Fruit fly (Drosophila melanogaster) whole organism, embryonic: ENCODE results near the gene BCAS2.
A peak's percentile ranks its signal among the peaks of the same experiment; 100 is the strongest.

Experiments used
- BEAF-32 ChIP-seq: fragments of 200-800 bp; sonication (Bioruptor generic); optimal IDR thresholded peaks from 3 replicates; lab custom pipeline; 2017; ENCODE audit warnings: missing biosample characterization, missing genetic modification characterization, mild to moderate bottlenecking, moderate library complexity, missing genetic modification reagents
- Bgb ChIP-seq: fragments of 200-800 bp; sonication (Bioruptor generic); IDR thresholded peaks from 2 replicates; pipeline ENCODE4 v1.3.6; 2022; ENCODE audit warnings: missing biosample characterization, missing genetic modification characterization; ENCODE audit not compliant: partially characterized antibody
- C15 ChIP-seq: fragments of 200-800 bp; sonication (Bioruptor generic); IDR thresholded peaks from 3 replicates; pipeline ENCODE4 v1.3.6; 2022; ENCODE audit warnings: missing biosample characterization, missing genetic modification characterization
- CG10462 ChIP-seq: fragments of 200-800 bp; sonication (Bioruptor generic); optimal IDR thresholded peaks from 2 replicates; lab custom pipeline; 2016; ENCODE audit warnings: missing biosample characterization, missing genetic modification characterization
- CG11093 ChIP-seq: fragments of 200-800 bp; sonication (Bioruptor generic); IDR thresholded peaks from 3 replicates; pipeline ENCODE4 v1.3.6; 2022; ENCODE audit warnings: missing biosample characterization, missing genetic modification characterization
- CG12659 ChIP-seq: fragments of 200-800 bp; sonication (Bioruptor generic); optimal IDR thresholded peaks from 3 replicates; lab custom pipeline; 2017; ENCODE audit warnings: mild to moderate bottlenecking, missing biosample characterization, missing genetic modification reagents, missing genetic modification characterization
- CG14710 ChIP-seq: fragments of 200-800 bp; sonication (Bioruptor generic); optimal IDR thresholded peaks from 3 replicates; lab custom pipeline; 2019; ENCODE audit warnings: missing biosample characterization, mild to moderate bottlenecking, missing genetic modification characterization, moderate library complexity
- CG15269 ChIP-seq: fragments of 200-800 bp; sonication (Bioruptor generic); optimal IDR thresholded peaks from 2 replicates; lab custom pipeline; 2018; ENCODE audit warnings: missing biosample characterization, mild to moderate bottlenecking, missing genetic modification characterization, moderate library complexity
- CG1602 ChIP-seq: fragments of 200-800 bp; sonication (Bioruptor generic); optimal IDR thresholded peaks from 3 replicates; lab custom pipeline; 2016; ENCODE audit warnings: missing biosample characterization, missing genetic modification characterization
- CG1603 ChIP-seq: fragments of 200-800 bp; sonication (Bioruptor generic); optimal IDR thresholded peaks from 2 replicates; lab custom pipeline; 2019; ENCODE audit warnings: missing biosample characterization, mild to moderate bottlenecking, missing genetic modification characterization, moderate library complexity
- CG17385 ChIP-seq: fragments of 200-800 bp; sonication (Bioruptor generic); optimal IDR thresholded peaks from 3 replicates; lab custom pipeline; 2018; ENCODE audit warnings: missing biosample characterization, mild to moderate bottlenecking, missing genetic modification characterization
- CG2116 ChIP-seq: fragments of 200-800 bp; sonication (Bioruptor generic); optimal IDR thresholded peaks from 3 replicates; lab custom pipeline; 2018; ENCODE audit warnings: missing biosample characterization, mild to moderate bottlenecking, missing genetic modification characterization
- CG3281 ChIP-seq: fragments of 200-800 bp; sonication (Bioruptor generic); optimal IDR thresholded peaks from 3 replicates; lab custom pipeline; 2017; ENCODE audit warnings: missing biosample characterization, mild to moderate bottlenecking, missing genetic modification characterization
- CG34224 ChIP-seq: fragments of 200-800 bp; sonication (Bioruptor generic); IDR thresholded peaks from 3 replicates; pipeline ENCODE4 v1.3.6; 2022; ENCODE audit warnings: missing biosample characterization, missing genetic modification characterization; ENCODE audit not compliant: partially characterized antibody
- CG4328 ChIP-seq: fragments of 200-800 bp; sonication (Bioruptor generic); optimal IDR thresholded peaks from 3 replicates; lab custom pipeline; 2017; ENCODE audit warnings: missing biosample characterization, missing genetic modification reagents, missing genetic modification characterization
- CG4360 ChIP-seq: fragments of 200-800 bp; sonication (Bioruptor generic); IDR thresholded peaks from 2 replicates; pipeline ENCODE4 v1.3.6; 2022; ENCODE audit warnings: missing biosample characterization, missing genetic modification characterization
- CG5180 ChIP-seq: fragments of 200-800 bp; sonication (Bioruptor generic); optimal IDR thresholded peaks from 3 replicates; lab custom pipeline; 2017; ENCODE audit warnings: missing biosample characterization, missing genetic modification characterization, mild to moderate bottlenecking, moderate library complexity, missing genetic modification reagents
- CG7987 ChIP-seq: fragments of 200-800 bp; sonication (Bioruptor generic); optimal IDR thresholded peaks from 2 replicates; lab custom pipeline; 2018; ENCODE audit warnings: missing biosample characterization, mild to moderate bottlenecking, missing genetic modification characterization, moderate library complexity
- CG9437 ChIP-seq: fragments of 200-800 bp; sonication (Bioruptor generic); optimal IDR thresholded peaks from 2 replicates; lab custom pipeline; 2018; ENCODE audit warnings: missing biosample characterization, mild to moderate bottlenecking, missing genetic modification characterization
- CG9797 ChIP-seq: fragments of 200-800 bp; sonication (Bioruptor generic); optimal IDR thresholded peaks from 3 replicates; lab custom pipeline; 2018; ENCODE audit warnings: missing biosample characterization, mild to moderate bottlenecking, missing genetic modification characterization
- Deaf1 ChIP-seq: fragments of 200-800 bp; optimal IDR thresholded peaks from 3 replicates; lab custom pipeline; 2019; ENCODE audit warnings: missing biosample characterization, mild to moderate bottlenecking, missing genetic modification characterization, moderate library complexity
- Doc3 ChIP-seq: fragments of 200-800 bp; sonication (Bioruptor generic); IDR thresholded peaks from 3 replicates; pipeline ENCODE4 v1.3.6; 2022; ENCODE audit warnings: missing biosample characterization, missing genetic modification characterization; ENCODE audit not compliant: partially characterized antibody
- Drgx ChIP-seq: fragments of 200-800 bp; sonication (Bioruptor generic); IDR thresholded peaks from 2 replicates; pipeline ENCODE4 v1.3.6; 2022; ENCODE audit warnings: missing biosample characterization, missing genetic modification characterization
- HHEX ChIP-seq: fragments of 200-800 bp; sonication (Bioruptor generic); optimal IDR thresholded peaks from 3 replicates; lab custom pipeline; 2017; ENCODE audit warnings: missing biosample characterization, mild to moderate bottlenecking, missing genetic modification characterization, missing genetic modification reagents
- Hr78 ChIP-seq, 2 experiments: fragments of 200-800 bp in 1 of 2; fragments of >200 bp in 1 of 2; sonication (Bioruptor generic) in 1 of 2; optimal IDR thresholded peaks; 2 replicates each; lab custom pipeline; 2017 to 2019; ENCODE audit warnings: missing biosample characterization in 2 of 2, missing genetic modification characterization in 2 of 2, mild to moderate bottlenecking in 1 of 2, moderate library complexity in 1 of 2
- MBD-R2 ChIP-seq: fragments of 200-800 bp; sonication (Bioruptor generic); IDR thresholded peaks from 2 replicates; pipeline ENCODE4 v1.3.6; 2022; ENCODE audit warnings: missing biosample characterization, missing genetic modification characterization
- Opbp ChIP-seq: fragments of 200-800 bp; sonication (Bioruptor generic); IDR thresholded peaks from 3 replicates; pipeline ENCODE4 v1.3.6; 2022; ENCODE audit warnings: missing biosample characterization, missing genetic modification characterization; ENCODE audit not compliant: partially characterized antibody
- Pdp1 ChIP-seq, 2 experiments: fragments of 200-800 bp; sonication (Bioruptor generic); optimal IDR thresholded peaks; 3 replicates each; lab custom pipeline; 2016; ENCODE audit warnings: missing biosample characterization in 2 of 2, missing genetic modification characterization in 2 of 2, mild to moderate bottlenecking in 1 of 2, moderate library complexity in 1 of 2
- Ptx1 ChIP-seq: fragments of 200-800 bp; sonication (Bioruptor generic); IDR thresholded peaks from 2 replicates; pipeline ENCODE4 v1.3.6; 2022; ENCODE audit warnings: missing biosample characterization, missing genetic modification characterization
- Rx ChIP-seq: fragments of 200-800 bp; sonication (Bioruptor generic); IDR thresholded peaks from 2 replicates; pipeline ENCODE4 v1.3.6; 2022; ENCODE audit warnings: missing biosample characterization, missing genetic modification characterization
- Xrp1 ChIP-seq: fragments of 200-800 bp; sonication (Bioruptor generic); IDR thresholded peaks from 2 replicates; pipeline ENCODE4 v1.3.6; 2022; ENCODE audit warnings: missing biosample characterization, missing genetic modification characterization
- bigmax ChIP-seq: fragments of 200-800 bp; sonication (Bioruptor generic); optimal IDR thresholded peaks from 2 replicates; lab custom pipeline; 2018; ENCODE audit warnings: missing biosample characterization, mild to moderate bottlenecking, missing genetic modification characterization
- crp ChIP-seq, 2 experiments: fragments of 200-800 bp; sonication (Bioruptor generic); optimal IDR thresholded peaks; 2 replicates in 1 of 2; 3 replicates in 1 of 2; lab custom pipeline; 2017; ENCODE audit warnings: missing biosample characterization in 2 of 2, missing genetic modification characterization in 2 of 2, mild to moderate bottlenecking in 1 of 2, moderate library complexity in 1 of 2
- gsb ChIP-seq: fragments of 200-800 bp; sonication (Bioruptor generic); IDR thresholded peaks from 2 replicates; pipeline ENCODE4 v1.3.6; 2022; ENCODE audit warnings: missing biosample characterization, missing genetic modification characterization
- klu ChIP-seq: fragments of 200-800 bp; sonication (Bioruptor generic); IDR thresholded peaks from 2 replicates; pipeline ENCODE4 v1.3.6; 2022; ENCODE audit warnings: missing biosample characterization, missing genetic modification characterization
- lbe ChIP-seq: fragments of 200-800 bp; sonication (Bioruptor generic); optimal IDR thresholded peaks from 2 replicates; lab custom pipeline; 2016; ENCODE audit warnings: missing biosample characterization, mild to moderate bottlenecking, missing genetic modification characterization
- lov ChIP-seq, 2 experiments: fragments of 200-800 bp in 1 of 2; fragments of >200 bp in 1 of 2; sonication (Bioruptor generic) in 1 of 2; IDR thresholded peaks in 1 of 2; optimal IDR thresholded peaks in 1 of 2; 2 replicates in 1 of 2; 3 replicates in 1 of 2; pipeline versions ENCODE4 v1.3.6 to Lab custom; 2017 to 2022; ENCODE audit warnings: missing biosample characterization in 1 of 2, missing genetic modification characterization in 1 of 2
- mirr ChIP-seq: fragments of 200-800 bp; sonication (Bioruptor generic); optimal IDR thresholded peaks from 3 replicates; lab custom pipeline; 2018; ENCODE audit warnings: missing biosample characterization, mild to moderate bottlenecking, missing genetic modification characterization
- sna ChIP-seq: fragments of 200-800 bp; sonication (Bioruptor generic); IDR thresholded peaks from 2 replicates; pipeline ENCODE4 v1.3.6; 2022; ENCODE audit warnings: missing biosample characterization, missing genetic modification characterization; ENCODE audit not compliant: partially characterized antibody
- tio ChIP-seq: fragments of 200-800 bp; sonication (Bioruptor generic); optimal IDR thresholded peaks from 2 replicates; lab custom pipeline; 2017; ENCODE audit warnings: missing biosample characterization, missing genetic modification characterization, inconsistent platforms
- tll ChIP-seq, 2 experiments: fragments of 200-800 bp in 1 of 2; fragments of >200 bp in 1 of 2; sonication (Bioruptor generic) in 1 of 2; optimal IDR thresholded peaks; 2 replicates each; lab custom pipeline; 2017 to 2019; ENCODE audit warnings: missing biosample characterization in 2 of 2, missing genetic modification characterization in 2 of 2, mild to moderate bottlenecking in 1 of 2, moderate library complexity in 1 of 2
- trem ChIP-seq: fragments of 200-800 bp; optimal IDR thresholded peaks from 3 replicates; lab custom pipeline; 2019; ENCODE audit warnings: missing biosample characterization, mild to moderate bottlenecking, missing genetic modification characterization, moderate library complexity
- twi ChIP-seq: fragments of 200-800 bp; optimal IDR thresholded peaks from 2 replicates; lab custom pipeline; 2019; ENCODE audit warnings: missing biosample characterization, mild to moderate bottlenecking, missing genetic modification characterization, moderate library complexity
- wdn ChIP-seq: fragments of 200-800 bp; sonication (Bioruptor generic); IDR thresholded peaks from 2 replicates; pipeline ENCODE4 v1.3.6; 2022; ENCODE audit warnings: missing biosample characterization, missing genetic modification characterization
- zfh2 ChIP-seq: fragments of 200-800 bp; sonication (Bioruptor generic); optimal IDR thresholded peaks from 2 replicates; lab custom pipeline; 2016; ENCODE audit warnings: missing biosample characterization, missing genetic modification characterization

Gene BCAS2

dm6 chr3R:27947682-27948245, 25.6 kb upstream of the BCAS2 start, which contains the start of gene mfrn (continued):
- TF ChIP-seq BEAF-32: peak; percentile 30
- no peak for TF ChIP-seq Xrp1 (GFP tag; lab: Robert Waterston, UW)
- peak; percentile 66 for TF ChIP-seq CG9797 (GFP tag; lab: Kevin White, UChicago)
- no peak for TF ChIP-seq CG15269 (tag; lab: Kevin White, UChicago)
- TF ChIP-seq C15 (GFP tag; lab: Robert Waterston, UW): no peak
- TF ChIP-seq wdn: no peak
- TF ChIP-seq gsb (GFP tag; lab: Robert Waterston, UW): no peak
- TF ChIP-seq crp (GFP tag; optimal IDR thresholded peaks at IDR 0.05; lab: Kevin White, UChicago): no peak
- peak; percentile 49 for TF ChIP-seq CG1603
- TF ChIP-seq Doc3 (GFP tag; lab: Robert Waterston, UW): no peak
- peak; percentile 39; the same call in 1 of the 2 replicates for TF ChIP-seq Bgb
- TF ChIP-seq CG9437 (GFP tag; lab: Kevin White, UChicago): no peak
- TF ChIP-seq Drgx (GFP tag; lab: Robert Waterston, UW): no peak
- no peak for TF ChIP-seq zfh2 (GFP tag; lab: Kevin White, UChicago)
- TF ChIP-seq klu: peak; percentile 16; the same call in 1 of the 2 replicates
- no peak for TF ChIP-seq CG12659 (GFP tag; lab: Kevin White, UChicago)
- 0 out of 2 replicates have a peak, but pooled peaks have one; percentile 20 for TF ChIP-seq sna (GFP tag; lab: Robert Waterston, UW)
- TF ChIP-seq lbe (GFP tag; lab: Kevin White, UChicago): no peak
- TF ChIP-seq CG1602 (GFP tag; lab: Kevin White, UChicago): no peak
- TF ChIP-seq Deaf1 (tag; lab: Kevin White, UChicago): peak; percentile 49
- peak; percentile 47 for TF ChIP-seq MBD-R2
- TF ChIP-seq Ptx1 (GFP tag; lab: Robert Waterston, UW): no peak
- no peak for TF ChIP-seq tio (GFP tag; lab: Kevin White, UChicago)
- TF ChIP-seq CG34224 (GFP tag; lab: Robert Waterston, UW): peak; percentile 29; the same call in 1 of the 3 replicates
- TF ChIP-seq CG17385 (GFP tag; lab: Kevin White, UChicago): no peak
- TF ChIP-seq Hr78 (GFP tag; optimal IDR thresholded peaks at IDR 0.05; lab: Kevin White, UChicago): no peak
- TF ChIP-seq CG2116 (GFP tag; lab: Kevin White, UChicago): no peak
- no peak for TF ChIP-seq trem (tag; lab: Kevin White, UChicago)
- TF ChIP-seq Opbp (GFP tag; lab: Robert Waterston, UW): 0 out of 3 replicates have a peak, but pooled peaks have one; percentile 24
- no peak for TF ChIP-seq twi (tag; lab: Kevin White, UChicago)
- TF ChIP-seq, all 482 proteins: peak for 28

- no peak for TF ChIP-seq trem (tag; lab: Kevin White, UChicago)
- no peak for TF ChIP-seq CG10462
- TF ChIP-seq CG14710 (tag; lab: Kevin White, UChicago): peak; percentile 30
- TF ChIP-seq Rx: no peak
- no peak for TF ChIP-seq tio (GFP tag; lab: Kevin White, UChicago)
- peak; percentile 72 for TF ChIP-seq mirr (GFP tag; lab: Kevin White, UChicago)
- peak; percentile 45 for TF ChIP-seq CG4328 (GFP tag; lab: Kevin White, UChicago)
- no peak for TF ChIP-seq Bgb
- peak in 1 of 2 experiments; percentile 98 for TF ChIP-seq Pdp1 (GFP tag; optimal IDR thresholded peaks at IDR 0.05; lab: Kevin White, UChicago)
- TF ChIP-seq CG4360 (GFP tag; lab: Robert Waterston, UW): peak; percentile 31; the same call in 1 of the 2 replicates
- no peak for TF ChIP-seq lov (optimal IDR thresholded peaks at IDR 0.05; lab: Kevin White, UChicago)
- 0 out of 3 replicates have a peak, but pooled peaks have one; percentile 17 for TF ChIP-seq lov (GFP tag; IDR thresholded peaks at IDR 0.05; lab: Robert Waterston, UW)
- TF ChIP-seq CG7987: peak; percentile 22
- TF ChIP-seq HHEX (GFP tag; lab: Kevin White, UChicago): peak; percentile 38
- peak; percentile 28 for TF ChIP-seq CG5180 (GFP tag; lab: Kevin White, UChicago)
- TF ChIP-seq CG3281 (GFP tag; lab: Kevin White, UChicago): no peak
- TF ChIP-seq bigmax (GFP tag; lab: Kevin White, UChicago): peak; percentile 91
- peak in 1 of 2 experiments; percentile 48 for TF ChIP-seq tll (GFP tag; optimal IDR thresholded peaks at IDR 0.05; lab: Kevin White, UChicago)
- TF ChIP-seq CG11093 (GFP tag; lab: Robert Waterston, UW): peak; percentile 10; the same call in 1 of the 3 replicates
These were observed 24.5 kb upstream of the BCAS2 start for dm6 chr3R:27946555-27947204.
